Worm (Caenorhabditis elegans): Measurements from ENCODE around the gene chts-1.

ce11 chrX:7554326-7554725, 34.9 kb upstream of the chts-1 start, which contains the start of gene F46C8.8:
- no peak for TF ChIP-seq cog-1 (tag; optimal IDR thresholded peaks at IDR 0.05)
- TF ChIP-seq flt-1 (GFP tag; IDR thresholded peaks at IDR 0.05): no peak
- no peak for TF ChIP-seq ztf-29 (GFP tag; IDR thresholded peaks at IDR 0.05)
- no peak for TF ChIP-seq tab-1 (GFP tag; IDR thresholded peaks at IDR 0.05)
- TF ChIP-seq med-1 (GFP tag; optimal IDR thresholded peaks at IDR 0.05; ENCODE audit: insufficient read depth): no peak

All from whole organism, midembryonic.